Fruit fly (Drosophila melanogaster) whole organism, prepupa: ENCODE measurements around the gene CG31199.

Source experiments
- CG10631 ChIP-seq: fragments of 200-800 bp; sonication (Bioruptor generic); optimal IDR thresholded peaks from 2 replicates; lab custom pipeline; 2016; ENCODE audit warnings: missing biosample characterization, missing genetic modification characterization
- CG11294 ChIP-seq: fragments of 200-800 bp; sonication (Bioruptor generic); IDR thresholded peaks from 2 replicates; pipeline ENCODE4 v1.3.6; 2022; ENCODE audit warnings: missing biosample characterization, missing genetic modification characterization
- CG11762 ChIP-seq: fragments of 200-800 bp; sonication (Bioruptor generic); optimal IDR thresholded peaks from 3 replicates; lab custom pipeline; 2016; ENCODE audit warnings: missing biosample characterization, missing genetic modification characterization; ENCODE audit not compliant: insufficient read depth
- CG11902 ChIP-seq: fragments of 200-800 bp; sonication (Bioruptor generic); optimal IDR thresholded peaks from 3 replicates; lab custom pipeline; 2016; ENCODE audit warnings: missing biosample characterization, missing genetic modification characterization
- CG15336 ChIP-seq: fragments of 200-800 bp; sonication (Bioruptor generic); IDR thresholded peaks from 2 replicates; pipeline ENCODE4 v1.3.6; 2022; ENCODE audit warnings: missing biosample characterization, missing genetic modification characterization
- CG1621 ChIP-seq: fragments of 200-800 bp; sonication (Bioruptor generic); optimal IDR thresholded peaks from 3 replicates; lab custom pipeline; 2018; ENCODE audit warnings: missing biosample characterization, mild to moderate bottlenecking, missing genetic modification characterization
- CG16779 ChIP-seq: fragments of 200-800 bp; sonication (Bioruptor generic); optimal IDR thresholded peaks from 3 replicates; lab custom pipeline; 2017; ENCODE audit warnings: missing biosample characterization, mild to moderate bottlenecking, missing genetic modification characterization
- CG3032 ChIP-seq: fragments of 200-800 bp; optimal IDR thresholded peaks from 2 replicates; lab custom pipeline; 2019; ENCODE audit warnings: missing biosample characterization, mild to moderate bottlenecking, missing genetic modification characterization, moderate library complexity
- CG31627 ChIP-seq: fragments of 200-800 bp; sonication (Bioruptor generic); optimal IDR thresholded peaks from 3 replicates; lab custom pipeline; 2016; ENCODE audit warnings: missing biosample characterization, missing genetic modification characterization
- CG32006 ChIP-seq: fragments of 200-800 bp; sonication (Bioruptor generic); optimal IDR thresholded peaks from 3 replicates; lab custom pipeline; 2017; ENCODE audit warnings: missing biosample characterization, mild to moderate bottlenecking, missing genetic modification characterization
- CG34406 ChIP-seq: fragments of 200-800 bp; sonication (Bioruptor generic); optimal IDR thresholded peaks from 3 replicates; lab custom pipeline; 2016; ENCODE audit warnings: missing biosample characterization, missing genetic modification characterization
- CG3919 ChIP-seq: fragments of 200-800 bp; sonication (Bioruptor generic); optimal IDR thresholded peaks from 3 replicates; lab custom pipeline; 2016; ENCODE audit warnings: missing biosample characterization, missing genetic modification characterization
- CG4318 ChIP-seq: fragments of 200-800 bp; sonication (Bioruptor generic); optimal IDR thresholded peaks from 3 replicates; lab custom pipeline; 2017; ENCODE audit warnings: missing biosample characterization, mild to moderate bottlenecking, missing genetic modification characterization
- CG6163 ChIP-seq: fragments of 200-800 bp; sonication (Bioruptor generic); IDR thresholded peaks from 3 replicates; pipeline ENCODE4 v1.3.6; 2022; ENCODE audit warnings: missing biosample characterization, missing genetic modification characterization
- CG6276 ChIP-seq: fragments of 200-800 bp; sonication (Bioruptor generic); optimal IDR thresholded peaks from 2 replicates; lab custom pipeline; 2017; ENCODE audit warnings: missing biosample characterization, mild to moderate bottlenecking, missing genetic modification characterization
- CG6792 ChIP-seq: fragments of 200-800 bp; sonication (Bioruptor generic); optimal IDR thresholded peaks from 3 replicates; lab custom pipeline; 2016; ENCODE audit warnings: missing biosample characterization, missing genetic modification characterization
- CG6808 ChIP-seq: fragments of 200-800 bp; sonication (Bioruptor generic); optimal IDR thresholded peaks from 3 replicates; lab custom pipeline; 2017; ENCODE audit warnings: missing biosample characterization, missing genetic modification characterization, mild to moderate bottlenecking, moderate library complexity, missing genetic modification reagents
- CG6854 ChIP-seq: fragments of 200-800 bp; sonication (Bioruptor generic); optimal IDR thresholded peaks from 2 replicates; lab custom pipeline; 2017; ENCODE audit warnings: missing biosample characterization, mild to moderate bottlenecking, missing genetic modification characterization
- CG7368 ChIP-seq: fragments of 200-800 bp; sonication (Bioruptor generic); optimal IDR thresholded peaks from 3 replicates; lab custom pipeline; 2016; ENCODE audit warnings: missing biosample characterization, missing genetic modification characterization
- CG8119 ChIP-seq: fragments of 200-800 bp; sonication (Bioruptor generic); IDR thresholded peaks from 3 replicates; pipeline ENCODE4 v1.3.6; 2022; ENCODE audit warnings: missing biosample characterization, missing genetic modification characterization
- CG8319 ChIP-seq: fragments of 200-800 bp; sonication (Bioruptor generic); optimal IDR thresholded peaks from 3 replicates; lab custom pipeline; 2016; ENCODE audit warnings: missing biosample characterization, missing genetic modification characterization
- CG8632 ChIP-seq: fragments of 200-800 bp; sonication (Bioruptor generic); optimal IDR thresholded peaks from 3 replicates; lab custom pipeline; 2016; ENCODE audit warnings: missing biosample characterization, missing genetic modification characterization
- CG9139 ChIP-seq: fragments of 200-800 bp; sonication (Bioruptor generic); optimal IDR thresholded peaks from 3 replicates; lab custom pipeline; 2017; ENCODE audit warnings: missing biosample characterization, mild to moderate bottlenecking, missing genetic modification characterization
- Eip75B ChIP-seq: fragments of 200-800 bp; sonication (Bioruptor generic); optimal IDR thresholded peaks from 3 replicates; lab custom pipeline; 2016; ENCODE audit warnings: missing biosample characterization, missing genetic modification characterization
- Eip78C ChIP-seq: fragments of 200-800 bp; sonication (Bioruptor generic); peaks from one replicate; lab custom pipeline; 2016; ENCODE audit warnings: missing biosample characterization, missing genetic modification characterization
- Eip93F ChIP-seq: fragments of 200-800 bp; sonication (Bioruptor generic); optimal IDR thresholded peaks from 2 replicates; lab custom pipeline; 2016; ENCODE audit warnings: missing biosample characterization, mild to moderate bottlenecking, missing genetic modification characterization
- Ets21C ChIP-seq: fragments of 200-800 bp; sonication (Bioruptor generic); optimal IDR thresholded peaks from 3 replicates; lab custom pipeline; 2016; ENCODE audit warnings: missing biosample characterization, missing genetic modification characterization
- Ets96B ChIP-seq: fragments of 200-800 bp; optimal IDR thresholded peaks from 2 replicates; lab custom pipeline; 2019; ENCODE audit warnings: missing biosample characterization, mild to moderate bottlenecking, missing genetic modification characterization, moderate library complexity
- Gug ChIP-seq: fragments of 200-800 bp; sonication (Bioruptor generic); IDR thresholded peaks from 2 replicates; pipeline ENCODE4 v1.3.6; 2022; ENCODE audit warnings: missing biosample characterization, missing genetic modification characterization
- Hr39 ChIP-seq: fragments of 200-800 bp; sonication (Bioruptor generic); optimal IDR thresholded peaks from 2 replicates; lab custom pipeline; 2016; ENCODE audit warnings: missing biosample characterization, missing genetic modification characterization
- Hr4 ChIP-seq: fragments of 200-800 bp; sonication (Bioruptor generic); optimal IDR thresholded peaks from 3 replicates; lab custom pipeline; 2016; ENCODE audit warnings: missing biosample characterization, missing genetic modification characterization
- Lpt ChIP-seq: fragments of 200-800 bp; sonication (Bioruptor generic); optimal IDR thresholded peaks from 3 replicates; lab custom pipeline; 2016; ENCODE audit warnings: missing biosample characterization, missing genetic modification characterization
- OdsH ChIP-seq: fragments of 200-800 bp; sonication (Bioruptor generic); optimal IDR thresholded peaks from 3 replicates; lab custom pipeline; 2016; ENCODE audit warnings: missing biosample characterization, missing genetic modification characterization
- Smox ChIP-seq: fragments of 200-800 bp; sonication (Bioruptor generic); optimal IDR thresholded peaks from 3 replicates; lab custom pipeline; 2016; ENCODE audit warnings: missing biosample characterization, missing genetic modification characterization
- Sox14 ChIP-seq: fragments of 200-800 bp; sonication (Bioruptor generic); optimal IDR thresholded peaks from 3 replicates; lab custom pipeline; 2016; ENCODE audit warnings: missing biosample characterization, missing genetic modification characterization
- Sox15 ChIP-seq: fragments of 200-800 bp; sonication (Bioruptor generic); optimal IDR thresholded peaks from 3 replicates; lab custom pipeline; 2016; ENCODE audit warnings: missing biosample characterization, missing genetic modification characterization
- achi ChIP-seq: fragments of 200-800 bp; sonication (Bioruptor generic); optimal IDR thresholded peaks from 3 replicates; lab custom pipeline; 2016; ENCODE audit warnings: missing biosample characterization, missing genetic modification characterization
- cyc ChIP-seq: fragments of 200-800 bp; sonication (Bioruptor generic); optimal IDR thresholded peaks from 3 replicates; lab custom pipeline; 2016; ENCODE audit warnings: missing biosample characterization, missing genetic modification characterization
- dac ChIP-seq: fragments of 200-800 bp; sonication (Bioruptor generic); optimal IDR thresholded peaks from 2 replicates; lab custom pipeline; 2017; ENCODE audit warnings: missing biosample characterization, mild to moderate bottlenecking, missing genetic modification characterization
- dsx ChIP-seq: fragments of 200-800 bp; optimal IDR thresholded peaks from 3 replicates; lab custom pipeline; 2019; ENCODE audit warnings: missing biosample characterization, mild to moderate bottlenecking, missing genetic modification characterization, moderate library complexity; ENCODE audit not compliant: poor library complexity, severe bottlenecking
- eg ChIP-seq: fragments of 200-800 bp; sonication (Bioruptor generic); IDR thresholded peaks from 3 replicates; pipeline ENCODE4 v1.3.6; 2022; ENCODE audit warnings: missing biosample characterization, missing genetic modification characterization
- esn ChIP-seq: fragments of 200-800 bp; sonication (Bioruptor generic); optimal IDR thresholded peaks from 2 replicates; lab custom pipeline; 2016; ENCODE audit warnings: missing biosample characterization, mild to moderate bottlenecking, missing genetic modification characterization, moderate library complexity
- fd59A ChIP-seq: fragments of 200-800 bp; sonication (Bioruptor generic); optimal IDR thresholded peaks from 2 replicates; lab custom pipeline; 2017; ENCODE audit warnings: missing biosample characterization, mild to moderate bottlenecking, missing genetic modification characterization, missing genetic modification reagents
- fd85E ChIP-seq: fragments of 200-800 bp; sonication (Bioruptor generic); optimal IDR thresholded peaks from 3 replicates; lab custom pipeline; 2016; ENCODE audit warnings: missing biosample characterization, missing genetic modification characterization
- fkh ChIP-seq: fragments of 200-800 bp; sonication (Bioruptor generic); optimal IDR thresholded peaks from 3 replicates; lab custom pipeline; 2017; ENCODE audit warnings: missing biosample characterization, mild to moderate bottlenecking, missing genetic modification characterization, moderate library complexity
- net ChIP-seq: fragments of 200-800 bp; sonication (Bioruptor generic); optimal IDR thresholded peaks from 3 replicates; lab custom pipeline; 2016; ENCODE audit warnings: missing biosample characterization, missing genetic modification characterization
- pdm3 ChIP-seq: fragments of 200-800 bp; sonication (Bioruptor generic); optimal IDR thresholded peaks from 3 replicates; lab custom pipeline; 2016; ENCODE audit warnings: missing biosample characterization, missing genetic modification characterization
- salr ChIP-seq, 2 experiments: fragments of 200-800 bp; sonication (Bioruptor generic); optimal IDR thresholded peaks; 3 replicates each; lab custom pipeline; 2016 to 2018; ENCODE audit warnings: missing biosample characterization in 2 of 2, missing genetic modification characterization in 2 of 2, mild to moderate bottlenecking in 1 of 2
- spab ChIP-seq: fragments of 200-800 bp; sonication (Bioruptor generic); optimal IDR thresholded peaks from 2 replicates; lab custom pipeline; 2017; ENCODE audit warnings: missing biosample characterization, mild to moderate bottlenecking, missing genetic modification characterization, missing genetic modification reagents
- ss ChIP-seq, 2 experiments: fragments of 200-800 bp; sonication (Bioruptor generic); optimal IDR thresholded peaks; 2 replicates in 1 of 2; 3 replicates in 1 of 2; lab custom pipeline; 2017 to 2018; ENCODE audit warnings: mild to moderate bottlenecking in 2 of 2, missing biosample characterization in 2 of 2, missing genetic modification characterization in 2 of 2, moderate library complexity in 1 of 2
- svp ChIP-seq: fragments of 200-800 bp; sonication (Bioruptor generic); peaks from one replicate; lab custom pipeline; 2016; ENCODE audit warnings: missing biosample characterization, missing genetic modification characterization
- topi ChIP-seq: fragments of 200-800 bp; sonication (Bioruptor generic); optimal IDR thresholded peaks from 3 replicates; lab custom pipeline; 2016; ENCODE audit warnings: missing biosample characterization, missing genetic modification characterization

Gene CG31199

DNA sequence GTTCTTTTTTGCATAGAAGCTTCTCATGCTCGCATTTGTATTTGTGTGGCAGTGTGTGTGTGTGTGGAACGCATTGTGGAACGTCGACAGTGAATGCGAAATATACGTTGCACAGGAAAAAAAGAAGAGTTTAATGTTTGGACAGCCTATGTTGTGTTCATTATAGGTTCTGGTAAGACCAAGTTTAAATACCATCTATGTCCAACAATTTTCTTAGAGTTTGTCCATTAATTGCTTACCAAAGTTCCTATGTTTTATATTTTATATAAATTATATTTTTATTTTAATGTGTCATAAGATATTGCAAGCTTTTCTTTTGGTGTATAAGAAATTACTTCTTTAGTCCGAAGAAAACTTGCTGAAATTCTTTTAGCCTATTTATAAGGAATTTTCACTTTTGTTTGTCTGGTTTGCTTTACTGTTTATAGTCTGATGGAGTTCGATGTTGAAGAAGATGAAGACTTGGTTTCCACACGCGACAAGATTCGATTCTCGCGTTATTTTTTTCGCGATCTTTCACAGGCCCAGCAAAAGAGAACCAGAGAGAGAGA is 38.5 kb upstream of the CG31199 start:
- TF ChIP-seq CG3919 (GFP tag; lab: Kevin White, UChicago), result peak; percentile 88
- TF ChIP-seq svp, result peak; percentile 70
- peak; percentile 76 for TF ChIP-seq CG16779 (tag; lab: Kevin White, UChicago)
- peak; percentile 75 for TF ChIP-seq CG11294 (GFP tag; lab: Robert Waterston, UW)
- peak; percentile 94 for TF ChIP-seq Ets96B (tag; lab: Kevin White, UChicago)
- peak; percentile 81 to 92 for TF ChIP-seq salr (GFP tag; optimal IDR thresholded peaks at IDR 0.05; lab: Kevin White, UChicago)
- TF ChIP-seq CG32006 (GFP tag; lab: Kevin White, UChicago), result peak; percentile 94
- peak; percentile 87 for TF ChIP-seq esn (GFP tag; lab: Kevin White, UChicago)
- TF ChIP-seq CG6276 (GFP tag; lab: Kevin White, UChicago), result peak; percentile 82
- peak; percentile 67 for TF ChIP-seq dac (GFP tag; lab: Kevin White, UChicago)
- TF ChIP-seq CG6163 (GFP tag; lab: Robert Waterston, UW), result peak; percentile 88
- peak; percentile 73 for TF ChIP-seq CG7368 (GFP tag; lab: Kevin White, UChicago)
- TF ChIP-seq Lpt (GFP tag; lab: Kevin White, UChicago), result peak; percentile 84
- peak; percentile 86 for TF ChIP-seq CG6792 (GFP tag; lab: Kevin White, UChicago)
- peak; percentile 79 for TF ChIP-seq cyc (GFP tag; lab: Kevin White, UChicago)
- peak; percentile 89 for TF ChIP-seq dsx (GFP tag; lab: Kevin White, UChicago)
- peak; percentile 96 for TF ChIP-seq CG3032 (tag; lab: Kevin White, UChicago)
- peak; percentile 19 for TF ChIP-seq Eip93F
- TF ChIP-seq CG9139 (GFP tag; lab: Kevin White, UChicago), result peak; percentile 79
- peak; percentile 83 for TF ChIP-seq net (GFP tag; lab: Kevin White, UChicago)
- TF ChIP-seq spab (GFP tag; lab: Kevin White, UChicago), result peak; percentile 91
- peak; percentile 85 for TF ChIP-seq Gug (GFP tag; lab: Robert Waterston, UW)
- TF ChIP-seq CG8319 (GFP tag; lab: Kevin White, UChicago), result peak; percentile 78
- TF ChIP-seq topi, result peak; percentile 75
- TF ChIP-seq fkh (GFP tag; lab: Kevin White, UChicago), result no peak
- TF ChIP-seq CG11902 (GFP tag; lab: Kevin White, UChicago), result peak; percentile 70
- TF ChIP-seq CG34406 (GFP tag; lab: Kevin White, UChicago), result peak; percentile 87
- peak; percentile 80 for TF ChIP-seq Hr4 (GFP tag; lab: Kevin White, UChicago)
- peak; percentile 80 for TF ChIP-seq CG8119 (GFP tag; lab: Robert Waterston, UW)
- TF ChIP-seq CG15336 (GFP tag; lab: Robert Waterston, UW), result peak; percentile 81
- peak; percentile 85 to 87 for TF ChIP-seq ss (GFP tag; optimal IDR thresholded peaks at IDR 0.05; lab: Kevin White, UChicago)
- peak; percentile 80 for TF ChIP-seq Eip75B (GFP tag; lab: Kevin White, UChicago)
- peak; percentile 84 for TF ChIP-seq CG4318 (GFP tag; lab: Kevin White, UChicago)
- peak; percentile 79 for TF ChIP-seq CG11762
- peak; percentile 91 for TF ChIP-seq achi
- TF ChIP-seq Sox14, result peak; percentile 78
- peak; percentile 78 for TF ChIP-seq CG1621 (tag; lab: Kevin White, UChicago)
- peak; percentile 92 for TF ChIP-seq OdsH (GFP tag; lab: Kevin White, UChicago)
- peak; percentile 68 for TF ChIP-seq Smox (GFP tag; lab: Kevin White, UChicago)
- peak; percentile 88 for TF ChIP-seq CG6808 (GFP tag; lab: Kevin White, UChicago)
- TF ChIP-seq fd59A (GFP tag; lab: Kevin White, UChicago), result peak; percentile 74
- peak; percentile 29 for TF ChIP-seq CG6854 (GFP tag; lab: Kevin White, UChicago)
- TF ChIP-seq Eip78C, result peak; percentile 94
- TF ChIP-seq CG10631 (GFP tag; lab: Kevin White, UChicago), result peak; percentile 96
- peak; percentile 90 for TF ChIP-seq CG8632 (GFP tag; lab: Kevin White, UChicago)
- TF ChIP-seq Sox15 (GFP tag; lab: Kevin White, UChicago), result peak; percentile 75
- peak; percentile 77 for TF ChIP-seq Hr39 (GFP tag; lab: Kevin White, UChicago)
- peak; percentile 78 for TF ChIP-seq CG31627
- peak; percentile 88 for TF ChIP-seq eg (GFP tag; lab: Robert Waterston, UW)
- TF ChIP-seq pdm3 (GFP tag; lab: Kevin White, UChicago), result peak; percentile 79
- peak; percentile 59 for TF ChIP-seq Ets21C (GFP tag; lab: Kevin White, UChicago)
- TF ChIP-seq fd85E (GFP tag; lab: Kevin White, UChicago), result no peak
